Worm (Caenorhabditis elegans) whole organism, mixed stage, embryonic: ENCODE data around the gene mksr-2.

Experiments
- blmp-1 ChIP-seq: fragments of 150-350 bp; optimal IDR thresholded peaks from 2 replicates; lab custom pipeline; 2014; ENCODE audit warnings: missing biosample characterization, missing genetic modification characterization
- ceh-39 ChIP-seq: fragments of 150-350 bp; optimal IDR thresholded peaks from 2 replicates; lab custom pipeline; 2014; ENCODE audit warnings: missing biosample characterization, missing genetic modification characterization
- ceh-43 ChIP-seq: fragments of 200-800 bp; sonication (Bioruptor generic); optimal IDR thresholded peaks from 2 replicates; lab custom pipeline; 2018; ENCODE audit warnings: mild to moderate bottlenecking, missing genetic modification characterization, moderate library complexity, missing compliant biosample characterization
- ceh-83 ChIP-seq: fragments of 200-800 bp; sonication (Bioruptor generic); optimal IDR thresholded peaks from 2 replicates; lab custom pipeline; 2018; ENCODE audit warnings: mild to moderate bottlenecking, missing genetic modification characterization, missing compliant biosample characterization
- cnd-1 ChIP-seq: fragments of 200-800 bp; sonication (Bioruptor generic); optimal IDR thresholded peaks from 2 replicates; lab custom pipeline; 2018; ENCODE audit warnings: mild to moderate bottlenecking, missing genetic modification characterization, missing compliant biosample characterization
- drap-1 ChIP-seq: fragments of 200-800 bp; sonication (Bioruptor generic); optimal IDR thresholded peaks from 3 replicates; lab custom pipeline; 2018; ENCODE audit warnings: mild to moderate bottlenecking, missing genetic modification characterization, missing compliant biosample characterization
- elt-3 ChIP-seq: fragments of 150-350 bp; optimal IDR thresholded peaks from 2 replicates; lab custom pipeline; 2014; ENCODE audit warnings: missing biosample characterization, missing genetic modification characterization
- flh-1 ChIP-seq: fragments of 200-800 bp; sonication (Bioruptor generic); optimal IDR thresholded peaks from 2 replicates; lab custom pipeline; 2018; ENCODE audit warnings: mild to moderate bottlenecking, missing genetic modification characterization, moderate library complexity, missing compliant biosample characterization
- ham-2 ChIP-seq: fragments of 200-800 bp; sonication (Bioruptor generic); optimal IDR thresholded peaks from 2 replicates; lab custom pipeline; 2018; ENCODE audit warnings: mild to moderate bottlenecking, missing genetic modification characterization, missing compliant biosample characterization
- hlh-1 ChIP-seq: fragments of 150-350 bp; optimal IDR thresholded peaks from 2 replicates; lab custom pipeline; 2014; ENCODE audit warnings: missing biosample characterization, missing genetic modification reagents, missing genetic modification characterization
- lin-32 ChIP-seq: fragments of 200-800 bp; sonication (Bioruptor generic); optimal IDR thresholded peaks from 2 replicates; lab custom pipeline; 2018; ENCODE audit warnings: mild to moderate bottlenecking, missing genetic modification characterization, missing compliant biosample characterization
- lsy-2 ChIP-seq: fragments of 150-350 bp; optimal IDR thresholded peaks from 2 replicates; lab custom pipeline; 2014; ENCODE audit warnings: missing biosample characterization, missing genetic modification characterization
- mab-5 ChIP-seq: fragments of 150-350 bp; optimal IDR thresholded peaks from 2 replicates; lab custom pipeline; 2014; ENCODE audit warnings: missing biosample characterization, missing genetic modification characterization
- mep-1 ChIP-seq: fragments of 150-350 bp; optimal IDR thresholded peaks from 2 replicates; lab custom pipeline; 2017; ENCODE audit warnings: missing biosample characterization, missing genetic modification reagents, missing genetic modification characterization, inconsistent platforms
- mls-2 ChIP-seq: sonication (generic microtip); optimal IDR thresholded peaks from 2 replicates; lab custom pipeline; 2016; ENCODE audit warnings: mild to moderate bottlenecking, missing genetic modification characterization, moderate library complexity, missing compliant biosample characterization
- nhr-12 ChIP-seq: fragments of 150-350 bp; optimal IDR thresholded peaks from 2 replicates; lab custom pipeline; 2014; ENCODE audit warnings: missing biosample characterization, missing genetic modification characterization
- nhr-2 ChIP-seq: fragments of 150-350 bp; optimal IDR thresholded peaks from 2 replicates; lab custom pipeline; 2014; ENCODE audit warnings: missing biosample characterization, missing genetic modification characterization
- nhr-237 ChIP-seq: fragments of 150-350 bp; optimal IDR thresholded peaks from 2 replicates; lab custom pipeline; 2014; ENCODE audit warnings: missing biosample characterization, missing genetic modification characterization
- nhr-28 ChIP-seq: fragments of 150-350 bp; optimal IDR thresholded peaks from 2 replicates; lab custom pipeline; 2014; ENCODE audit warnings: missing biosample characterization, missing genetic modification characterization
- nhr-76 ChIP-seq: sonication (generic microtip); optimal IDR thresholded peaks from 2 replicates; lab custom pipeline; 2017; ENCODE audit warnings: missing biosample characterization, missing genetic modification characterization
- pha-4 ChIP-seq: fragments of 150-350 bp; optimal IDR thresholded peaks from 2 replicates; lab custom pipeline; 2018; ENCODE audit warnings: missing biosample characterization, missing genetic modification reagents, missing genetic modification characterization
- sem-2 ChIP-seq: fragments of 200-800 bp; sonication (Bioruptor generic); optimal IDR thresholded peaks from 2 replicates; lab custom pipeline; 2018; ENCODE audit warnings: mild to moderate bottlenecking, missing genetic modification characterization, missing compliant biosample characterization
- sptf-1 ChIP-seq: sonication (generic microtip); optimal IDR thresholded peaks from 2 replicates; lab custom pipeline; 2017; ENCODE audit warnings: mild to moderate bottlenecking, missing genetic modification characterization, moderate library complexity, missing compliant biosample characterization
- tbx-8 ChIP-seq: fragments of 200-800 bp; sonication (Bioruptor generic); optimal IDR thresholded peaks from 2 replicates; lab custom pipeline; 2018; ENCODE audit warnings: mild to moderate bottlenecking, missing genetic modification characterization, moderate library complexity, missing compliant biosample characterization
- unc-120 ChIP-seq: sonication (generic microtip); optimal IDR thresholded peaks from 2 replicates; lab custom pipeline; 2017; ENCODE audit warnings: missing genetic modification characterization, missing compliant biosample characterization; ENCODE audit not compliant: poor library complexity, severe bottlenecking
- unc-39 ChIP-seq: fragments of 150-350 bp; optimal IDR thresholded peaks from 2 replicates; lab custom pipeline; 2014; ENCODE audit warnings: missing biosample characterization, missing genetic modification characterization
- unc-62 ChIP-seq: fragments of 150-350 bp; optimal IDR thresholded peaks from 2 replicates; lab custom pipeline; 2014; ENCODE audit warnings: missing biosample characterization, missing genetic modification reagents, missing genetic modification characterization
- zip-8 ChIP-seq: fragments of 150-350 bp; optimal IDR thresholded peaks from 2 replicates; lab custom pipeline; 2014; ENCODE audit warnings: missing biosample characterization, missing genetic modification characterization
- ztf-11 ChIP-seq: fragments of 150-350 bp; optimal IDR thresholded peaks from 2 replicates; lab custom pipeline; 2014; ENCODE audit warnings: missing biosample characterization, missing genetic modification characterization

Gene mksr-2

DNA sequence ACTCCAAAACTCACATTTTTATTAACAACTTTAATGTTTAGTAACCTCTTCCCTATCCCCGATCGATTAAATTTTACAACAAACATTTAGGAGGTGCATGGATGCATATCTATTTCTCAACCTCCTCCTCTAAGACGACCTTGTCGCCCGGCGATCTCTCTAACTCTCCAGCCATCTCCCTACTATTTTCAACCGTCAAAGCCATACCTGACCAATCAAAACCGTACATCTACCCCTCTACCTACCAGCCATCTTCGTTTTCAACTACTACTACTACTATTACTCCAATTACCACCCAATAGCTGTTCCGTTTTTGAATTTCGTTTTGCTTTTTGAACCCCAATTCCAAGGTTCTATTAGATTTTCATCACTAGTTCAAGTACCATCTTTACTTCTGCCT is 15.2 kb upstream of the mksr-2 start:
- TF ChIP-seq sem-2 (GFP tag; lab: Kevin White, UChicago) (no peak), nhr-76 (tag; lab: Kevin White, UChicago) (no peak), ceh-83 (GFP tag; lab: Kevin White, UChicago) (no peak), nhr-2 (tag; lab: Kevin White, UChicago) (peak; percentile 32), ham-2 (GFP tag; lab: Kevin White, UChicago) (peak; percentile 14), drap-1 (no peak), unc-39 (tag; lab: Kevin White, UChicago) (no peak), mab-5 (tag; lab: Kevin White, UChicago) (no peak)

ce11 chrIV:2320009-2320408 is 13.7 kb upstream of the mksr-2 start:
- TF ChIP-seq nhr-28 (tag; lab: Kevin White, UChicago) = no peak
- no peak for TF ChIP-seq lsy-2 (tag; lab: Kevin White, UChicago)
- TF ChIP-seq hlh-1 (tag; lab: Kevin White, UChicago) = no peak
- TF ChIP-seq cnd-1 (tag; lab: Kevin White, UChicago) = no peak
- TF ChIP-seq unc-62 (GFP tag; lab: Kevin White, UChicago) = no peak
- no peak for TF ChIP-seq sptf-1 (tag; lab: Kevin White, UChicago)
- TF ChIP-seq zip-8 = no peak
- TF ChIP-seq ztf-11 (tag; lab: Kevin White, UChicago) = no peak
- TF ChIP-seq mab-5 (tag; lab: Kevin White, UChicago) = no peak
- TF ChIP-seq drap-1 = no peak
- no peak for TF ChIP-seq flh-1 (GFP tag; lab: Kevin White, UChicago)
- no peak for TF ChIP-seq nhr-237 (tag; lab: Kevin White, UChicago)
- TF ChIP-seq tbx-8 (GFP tag; lab: Kevin White, UChicago) = no peak
- TF ChIP-seq ceh-39 (tag; lab: Kevin White, UChicago) = no peak
- no peak for TF ChIP-seq ceh-43 (GFP tag; lab: Kevin White, UChicago)
- TF ChIP-seq unc-39 (tag; lab: Kevin White, UChicago) = no peak
- TF ChIP-seq nhr-2 (tag; lab: Kevin White, UChicago) = no peak
- TF ChIP-seq, all 35 proteins: peak for 0

- peak; percentile 6 for TF ChIP-seq hlh-1 (tag; lab: Kevin White, UChicago)
- TF ChIP-seq mep-1 (tag; lab: Kevin White, UChicago) = peak; percentile 35
- no peak for TF ChIP-seq lin-32 (GFP tag; lab: Kevin White, UChicago)
- TF ChIP-seq nhr-28 (tag; lab: Kevin White, UChicago) = no peak
- TF ChIP-seq mls-2 (tag; lab: Kevin White, UChicago) = no peak
- TF ChIP-seq lsy-2 (tag; lab: Kevin White, UChicago) = peak; percentile 22
- TF ChIP-seq, all 35 proteins: peak for 3
These were observed 10.4 kb upstream of the mksr-2 start for ce11 chrIV:2316796-2317195.

DNA sequence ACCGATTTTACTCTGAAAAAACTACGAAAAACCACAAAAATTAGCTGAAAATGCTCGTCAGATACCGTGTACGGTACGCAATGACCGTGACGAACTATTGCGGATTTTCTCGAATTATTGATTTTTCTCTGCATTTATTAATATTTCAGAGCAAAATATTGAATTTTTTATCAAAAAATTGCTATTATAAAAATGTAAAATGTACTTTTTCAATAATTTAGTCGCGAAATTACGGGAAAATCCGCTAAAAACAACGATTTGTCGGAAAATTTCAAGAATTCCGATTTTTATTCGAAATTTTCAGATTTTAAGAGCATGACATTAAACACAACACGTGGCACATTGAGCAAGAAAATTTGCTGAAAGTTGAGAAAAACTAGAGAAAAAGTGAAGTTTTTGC is 9.9 kb upstream of the mksr-2 start, which contains the start of gene Y38F2AL.12:
TSS of gene Y38F2AL.12 (plus strand) at position 301 of the 400 bp plus-strand sequence.
- TF ChIP-seq unc-62 (GFP tag; lab: Kevin White, UChicago) (no peak), elt-3 (tag; lab: Kevin White, UChicago) (no peak), ztf-11 (tag; lab: Kevin White, UChicago) (no peak), lsy-2 (tag; lab: Kevin White, UChicago) (no peak), nhr-237 (tag; lab: Kevin White, UChicago) (no peak), lin-32 (GFP tag; lab: Kevin White, UChicago) (no peak), unc-120 (no peak), nhr-12 (tag; lab: Kevin White, UChicago) (no peak), drap-1 (no peak), ceh-83 (GFP tag; lab: Kevin White, UChicago) (no peak), blmp-1 (tag; lab: Kevin White, UChicago) (no peak), flh-1 (GFP tag; lab: Kevin White, UChicago) (no peak)

DNA sequence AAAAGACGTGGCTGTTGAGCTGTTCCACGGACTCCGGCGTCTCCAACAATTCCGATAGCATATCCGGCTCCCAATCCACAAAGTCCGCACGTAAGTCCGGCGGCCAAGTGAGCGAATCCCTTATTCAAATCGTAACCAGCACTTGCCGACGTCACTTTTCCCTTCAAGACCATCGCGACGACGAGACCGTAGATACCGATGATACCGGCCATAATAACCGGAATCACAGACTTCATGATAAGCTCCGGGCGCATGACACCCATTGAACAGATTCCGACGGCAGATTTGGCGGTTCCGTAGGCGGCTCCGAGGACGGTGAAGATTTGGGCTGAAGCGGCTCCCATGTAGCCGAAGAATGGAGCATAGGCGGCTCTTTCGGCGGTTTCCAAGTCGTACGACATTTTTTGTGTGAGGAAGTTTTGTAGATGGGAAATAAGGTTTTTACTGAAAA is 9.2 kb upstream of the mksr-2 start, which contains the start of gene vha-3:
TSS of gene vha-3 (minus strand) at position 401 of the 451 bp plus-strand sequence.
- TF ChIP-seq pha-4 = no peak
- no peak for TF ChIP-seq ceh-39 (tag; lab: Kevin White, UChicago)
- TF ChIP-seq elt-3 (tag; lab: Kevin White, UChicago) = no peak
- TF ChIP-seq unc-39 (tag; lab: Kevin White, UChicago) = no peak
- TF ChIP-seq cnd-1 (tag; lab: Kevin White, UChicago) = no peak
- TF ChIP-seq unc-62 (GFP tag; lab: Kevin White, UChicago) = no peak
